Worm (Caenorhabditis elegans) whole organism, L1 larva: ENCODE data around the gene F27B10.1.

Experiments
- C16A3.4 ChIP-seq: fragments of 150-350 bp; optimal IDR thresholded peaks from 2 replicates; lab custom pipeline; 2014; ENCODE audit warnings: missing biosample characterization, missing genetic modification characterization
- C34B4.2 ChIP-seq: sonication (generic microtip); optimal IDR thresholded peaks from 2 replicates; lab custom pipeline; 2017; ENCODE audit warnings: mild to moderate bottlenecking, missing genetic modification characterization, missing compliant biosample characterization
- F16B12.6 ChIP-seq: fragments of 150-350 bp; optimal IDR thresholded peaks from 2 replicates; lab custom pipeline; 2014; ENCODE audit warnings: missing biosample characterization, missing genetic modification characterization
- Y116A8C.19 ChIP-seq: sonication (generic microtip); optimal IDR thresholded peaks from 2 replicates; lab custom pipeline; 2016; ENCODE audit warnings: missing compliant biosample characterization, missing genetic modification characterization, borderline replicate concordance
- alr-1 ChIP-seq: fragments of 200-800 bp; sonication (Bioruptor generic); optimal IDR thresholded peaks from 2 replicates; lab custom pipeline; 2018; ENCODE audit warnings: borderline replicate concordance, mild to moderate bottlenecking, missing genetic modification characterization, missing compliant biosample characterization
- blmp-1 ChIP-seq: fragments of 150-350 bp; optimal IDR thresholded peaks from 2 replicates; lab custom pipeline; 2014; ENCODE audit warnings: missing biosample characterization, missing genetic modification characterization
- ceh-63 ChIP-seq: fragments of 200-800 bp; sonication (Bioruptor generic); optimal IDR thresholded peaks from 2 replicates; lab custom pipeline; 2018; ENCODE audit warnings: mild to moderate bottlenecking, missing genetic modification characterization, missing compliant biosample characterization
- ceh-8 ChIP-seq: fragments of 200-800 bp; sonication (Bioruptor generic); optimal IDR thresholded peaks from 2 replicates; lab custom pipeline; 2018; ENCODE audit warnings: mild to moderate bottlenecking, missing genetic modification characterization, moderate library complexity, missing compliant biosample characterization
- ceh-88 ChIP-seq: fragments of 200-800 bp; sonication (Bioruptor generic); IDR thresholded peaks from 2 replicates; pipeline ENCODE4 v1.3.6; 2022; ENCODE audit warnings: missing genetic modification characterization, missing compliant biosample characterization
- ces-1 ChIP-seq: fragments of 150-350 bp; optimal IDR thresholded peaks from 2 replicates; lab custom pipeline; 2014; ENCODE audit warnings: missing biosample characterization, missing genetic modification reagents, missing genetic modification characterization
- dpl-1 ChIP-seq, 3 experiments: fragments of 150-350 bp in 2 of 3; sonication (generic microtip) in 1 of 3; optimal IDR thresholded peaks; 2 replicates each; lab custom pipeline; 2014 to 2017; ENCODE audit warnings: missing biosample characterization in 3 of 3, missing genetic modification characterization in 3 of 3, missing genetic modification reagents in 3 of 3
- dsc-1 ChIP-seq: sonication (generic microtip); optimal IDR thresholded peaks from 2 replicates; lab custom pipeline; 2016; ENCODE audit warnings: mild to moderate bottlenecking, missing genetic modification characterization, missing compliant biosample characterization
- efl-1 ChIP-seq, 4 experiments: fragments of 150-350 bp; optimal IDR thresholded peaks in 3 of 4; peaks in 1 of 4; 1 replicate in 1 of 4; 2 replicates in 3 of 4; lab custom pipeline; 2014; ENCODE audit warnings: missing biosample characterization in 2 of 4, missing genetic modification characterization in 2 of 4, missing genetic modification reagents in 2 of 4
- egl-13 ChIP-seq: sonication (generic microtip); optimal IDR thresholded peaks from 2 replicates; lab custom pipeline; 2016; ENCODE audit warnings: missing genotype, missing genetic modification reagents, missing genetic modification characterization, missing compliant biosample characterization
- egl-27 ChIP-seq, 2 experiments: fragments of 150-350 bp in 1 of 2; sonication (generic microtip); optimal IDR thresholded peaks; 3 replicates each; lab custom pipeline; 2017 to 2018; ENCODE audit warnings: missing biosample characterization in 2 of 2, missing genetic modification characterization in 2 of 2, missing genetic modification reagents in 2 of 2
- elt-3 ChIP-seq, 6 experiments: fragments of 150-350 bp in 1 of 6; sonication (generic microtip); optimal IDR thresholded peaks; 2 replicates each; lab custom pipeline; 2017 to 2018; ENCODE audit warnings: missing biosample characterization in 6 of 6, missing genetic modification characterization in 6 of 6, inconsistent platforms in 1 of 6
- fkh-10 ChIP-seq: sonication (generic microtip); optimal IDR thresholded peaks from 2 replicates; lab custom pipeline; 2017; ENCODE audit warnings: missing biosample characterization, missing genetic modification reagents, missing genetic modification characterization
- fkh-4 ChIP-seq: sonication (generic microtip); optimal IDR thresholded peaks from 2 replicates; lab custom pipeline; 2016; ENCODE audit warnings: missing compliant biosample characterization, missing genetic modification characterization, borderline replicate concordance
- fkh-8 ChIP-seq: sonication (generic microtip); optimal IDR thresholded peaks from 2 replicates; lab custom pipeline; 2016; ENCODE audit warnings: mild to moderate bottlenecking, missing genetic modification characterization, missing compliant biosample characterization
- grh-1 ChIP-seq: fragments of 200-800 bp; sonication (Bioruptor generic); IDR thresholded peaks from 2 replicates; pipeline ENCODE4 v1.3.6; 2022; ENCODE audit warnings: missing genetic modification reagents, missing genetic modification characterization, missing compliant biosample characterization
- hlh-4 ChIP-seq: sonication (generic microtip); optimal IDR thresholded peaks from 2 replicates; lab custom pipeline; 2016; ENCODE audit warnings: mild to moderate bottlenecking, missing genetic modification characterization, missing compliant biosample characterization
- irx-1 ChIP-seq: sonication (generic microtip); optimal IDR thresholded peaks from 2 replicates; lab custom pipeline; 2016; ENCODE audit warnings: missing genetic modification characterization, missing compliant biosample characterization
- jun-1 ChIP-seq: fragments of 150-350 bp; optimal IDR thresholded peaks from 2 replicates; lab custom pipeline; 2014; ENCODE audit warnings: missing biosample characterization, missing genetic modification reagents, missing genetic modification characterization
- lin-14 ChIP-seq: fragments of 200-800 bp; sonication (Bioruptor generic); optimal IDR thresholded peaks from 2 replicates; lab custom pipeline; 2018; ENCODE audit warnings: mild to moderate bottlenecking, missing genetic modification characterization, moderate library complexity, missing compliant biosample characterization
- lin-15B ChIP-seq: fragments of 150-350 bp; sonication (generic microtip); optimal IDR thresholded peaks from 3 replicates; lab custom pipeline; 2014; ENCODE audit warnings: missing biosample characterization, missing genetic modification characterization
- lin-39 ChIP-seq: fragments of 150-350 bp; optimal IDR thresholded peaks from 2 replicates; lab custom pipeline; 2014; ENCODE audit warnings: missing biosample characterization, missing genetic modification reagents, missing genetic modification characterization
- lir-3 ChIP-seq: sonication (generic microtip); optimal IDR thresholded peaks from 2 replicates; lab custom pipeline; 2016; ENCODE audit warnings: mild to moderate bottlenecking, missing genetic modification characterization, moderate library complexity, missing compliant biosample characterization; ENCODE audit not compliant: poor library complexity
- lsy-2 ChIP-seq, 2 experiments: fragments of 150-350 bp; optimal IDR thresholded peaks; 2 replicates each; lab custom pipeline; 2014; ENCODE audit warnings: missing biosample characterization in 2 of 2, missing genetic modification characterization in 2 of 2
- mab-9 ChIP-seq: fragments of 200-800 bp; sonication (Bioruptor generic); IDR thresholded peaks from 2 replicates; pipeline ENCODE4 v1.3.6; 2022; ENCODE audit warnings: missing genetic modification reagents, missing genetic modification characterization, missing compliant biosample characterization
- mdl-1 ChIP-seq, 2 experiments: fragments of 150-350 bp; optimal IDR thresholded peaks; 2 replicates each; lab custom pipeline; 2014 to 2017; ENCODE audit warnings: missing biosample characterization in 2 of 2, missing genetic modification characterization in 2 of 2, inconsistent platforms in 1 of 2
- nhr-11 ChIP-seq: fragments of 150-350 bp; optimal IDR thresholded peaks from 2 replicates; lab custom pipeline; 2014; ENCODE audit warnings: missing biosample characterization, missing genetic modification characterization
- nhr-12 ChIP-seq: sonication (generic microtip); optimal IDR thresholded peaks from 2 replicates; lab custom pipeline; 2017; ENCODE audit warnings: missing biosample characterization, missing genetic modification characterization
- nhr-20 ChIP-seq: sonication (generic microtip); optimal IDR thresholded peaks from 2 replicates; lab custom pipeline; 2016; ENCODE audit warnings: mild to moderate bottlenecking, missing genetic modification characterization, missing compliant biosample characterization
- nhr-237 ChIP-seq: fragments of 150-350 bp; optimal IDR thresholded peaks from 2 replicates; lab custom pipeline; 2014; ENCODE audit warnings: missing biosample characterization, missing genetic modification characterization
- nhr-28 ChIP-seq: fragments of 150-350 bp; optimal IDR thresholded peaks from 2 replicates; lab custom pipeline; 2014; ENCODE audit warnings: missing biosample characterization, missing genetic modification characterization
- nhr-71 ChIP-seq: sonication (generic microtip); optimal IDR thresholded peaks from 2 replicates; lab custom pipeline; 2016; ENCODE audit warnings: mild to moderate bottlenecking, missing genetic modification characterization, moderate library complexity, missing compliant biosample characterization
- nhr-77 ChIP-seq: fragments of 150-350 bp; optimal IDR thresholded peaks from 2 replicates; lab custom pipeline; 2014; ENCODE audit warnings: missing biosample characterization, missing genetic modification characterization
- nhr-84 ChIP-seq: sonication (generic microtip); optimal IDR thresholded peaks from 2 replicates; lab custom pipeline; 2017; ENCODE audit warnings: missing biosample characterization, missing genetic modification characterization
- nhr-85 ChIP-seq: sonication (generic microtip); peaks from one replicate; lab custom pipeline; 2016; ENCODE audit warnings: missing genetic modification characterization, inconsistent platforms, missing compliant biosample characterization
- pax-3 ChIP-seq: fragments of 200-800 bp; sonication (Bioruptor generic); optimal IDR thresholded peaks from 2 replicates; lab custom pipeline; 2018; ENCODE audit warnings: mild to moderate bottlenecking, missing genetic modification characterization, moderate library complexity, missing compliant biosample characterization
- pqm-1 ChIP-seq: sonication (generic microtip); optimal IDR thresholded peaks from 3 replicates; lab custom pipeline; 2017; ENCODE audit warnings: missing biosample characterization, missing genetic modification characterization
- rnt-1 ChIP-seq: sonication (generic microtip); optimal IDR thresholded peaks from 2 replicates; lab custom pipeline; 2016; ENCODE audit warnings: mild to moderate bottlenecking, missing genetic modification characterization, moderate library complexity, missing compliant biosample characterization
- snu-23 ChIP-seq: sonication (generic microtip); optimal IDR thresholded peaks from 2 replicates; lab custom pipeline; 2016; ENCODE audit warnings: missing genetic modification characterization, missing compliant biosample characterization
- sptf-1 ChIP-seq: fragments of 150-350 bp; optimal IDR thresholded peaks from 2 replicates; lab custom pipeline; 2014; ENCODE audit warnings: missing biosample characterization, missing genetic modification characterization
- swsn-7 ChIP-seq: sonication (generic microtip); optimal IDR thresholded peaks from 2 replicates; lab custom pipeline; 2016; ENCODE audit warnings: missing genetic modification characterization, missing compliant biosample characterization
- tbx-2 ChIP-seq: sonication (generic microtip); optimal IDR thresholded peaks from 2 replicates; lab custom pipeline; 2016; ENCODE audit warnings: missing genetic modification characterization, missing compliant biosample characterization
- unc-130 ChIP-seq: fragments of 150-350 bp; optimal IDR thresholded peaks from 2 replicates; lab custom pipeline; 2017; ENCODE audit warnings: missing biosample characterization, missing genetic modification characterization, inconsistent platforms
- unc-62 ChIP-seq: fragments of 150-350 bp; optimal IDR thresholded peaks from 2 replicates; lab custom pipeline; 2014; ENCODE audit warnings: missing biosample characterization, missing genetic modification reagents, missing genetic modification characterization
- unc-86 ChIP-seq: sonication (generic microtip); optimal IDR thresholded peaks from 2 replicates; lab custom pipeline; 2016; ENCODE audit warnings: missing genetic modification characterization, missing compliant biosample characterization
- unc-98 ChIP-seq: fragments of 200-800 bp; sonication (Bioruptor generic); IDR thresholded peaks from 2 replicates; pipeline ENCODE4 v1.3.6; 2022; ENCODE audit warnings: missing genetic modification characterization, missing compliant biosample characterization
- vab-15 ChIP-seq: sonication (generic microtip); optimal IDR thresholded peaks from 2 replicates; lab custom pipeline; 2017; ENCODE audit warnings: missing genotype, mild to moderate bottlenecking, missing genetic modification characterization, missing compliant biosample characterization
- ztf-11 ChIP-seq, 2 experiments: sonication (generic microtip); optimal IDR thresholded peaks; 2 replicates each; lab custom pipeline; 2016 to 2017; ENCODE audit warnings: missing genetic modification characterization in 2 of 2, missing biosample characterization in 1 of 2, missing compliant biosample characterization in 1 of 2
- ztf-4 ChIP-seq: fragments of 150-350 bp; optimal IDR thresholded peaks from 2 replicates; lab custom pipeline; 2014; ENCODE audit warnings: missing biosample characterization, missing genetic modification characterization

F27B10.1 gene

ce11 chrV:7111276-7111675 is 38.9 kb downstream of the F27B10.1 start:
- TF ChIP-seq lin-15B (tag; lab: Kevin White, UChicago) (no peak), irx-1 (tag; lab: Kevin White, UChicago) (peak; percentile 12), blmp-1 (tag; lab: Kevin White, UChicago) (peak; percentile 22), rnt-1 (no peak), jun-1 (no peak), fkh-10 (GFP tag; lab: Kevin White, UChicago) (peak; percentile 89), ztf-11 (tag; optimal IDR thresholded peaks at IDR 0.05; lab: Kevin White, UChicago) (no peak), nhr-11 (tag; lab: Kevin White, UChicago) (no peak), ceh-88 (GFP tag; lab: Robert Waterston, UW) (no peak), pqm-1 (tag; lab: Kevin White, UChicago) (no peak), ceh-8 (no peak), egl-13 (tag; lab: Kevin White, UChicago) (no peak), fkh-8 (no peak), nhr-237 (tag; lab: Kevin White, UChicago) (no peak), nhr-77 (tag; lab: Kevin White, UChicago) (no peak), ces-1 (GFP tag; lab: Kevin White, UChicago) (peak; percentile 63), unc-130 (tag; lab: Kevin White, UChicago) (no peak), pax-3 (tag; lab: Kevin White, UChicago) (no peak), F16B12.6 (no peak), lin-39 (tag; lab: Kevin White, UChicago) (no peak), mdl-1 (tag; optimal IDR thresholded peaks at IDR 0.05; lab: Kevin White, UChicago) (no peak), nhr-71 (tag; lab: Kevin White, UChicago) (peak; percentile 28), sptf-1 (tag; lab: Kevin White, UChicago) (no peak), ceh-63 (GFP tag; lab: Kevin White, UChicago) (no peak), C34B4.2 (tag; lab: Kevin White, UChicago) (no peak), lin-14 (GFP tag; lab: Kevin White, UChicago) (peak; percentile 79), hlh-4 (tag; lab: Kevin White, UChicago) (no peak), snu-23 (GFP tag; lab: Kevin White, UChicago) (no peak), elt-3 (tag; optimal IDR thresholded peaks at IDR 0.05; lab: Kevin White, UChicago) (no peak), egl-27 (tag; optimal IDR thresholded peaks at IDR 0.05; lab: Kevin White, UChicago) (no peak), unc-86 (tag; lab: Kevin White, UChicago) (no peak), unc-62 (no peak), tbx-2 (tag; lab: Kevin White, UChicago) (no peak), nhr-84 (tag; lab: Kevin White, UChicago) (no peak), efl-1 (optimal IDR thresholded peaks at IDR 0.05; lab: Kevin White, UChicago) (no peak), efl-1 (GFP tag; optimal IDR thresholded peaks at IDR 0.05 in 1 of 2; lab: Kevin White, UChicago) (no peak), nhr-28 (no peak), lsy-2 (tag; optimal IDR thresholded peaks at IDR 0.05; lab: Kevin White, UChicago) (peak in 1 of 2 experiments; percentile 23), grh-1 (GFP tag; lab: Robert Waterston, UW) (no peak), nhr-20 (tag; lab: Kevin White, UChicago) (no peak), fkh-4 (no peak), nhr-85 (tag; lab: Kevin White, UChicago) (no peak), ztf-4 (tag; lab: Kevin White, UChicago) (no peak), dsc-1 (tag; lab: Kevin White, UChicago) (no peak), vab-15 (tag; lab: Kevin White, UChicago) (no peak), lir-3 (no peak), swsn-7 (tag; lab: Kevin White, UChicago) (no peak), unc-98 (GFP tag; lab: Robert Waterston, UW) (no peak), C16A3.4 (no peak), mab-9 (GFP tag; lab: Robert Waterston, UW) (no peak), nhr-12 (tag; lab: Kevin White, UChicago) (no peak), Y116A8C.19 (no peak), alr-1 (tag; lab: Kevin White, UChicago) (no peak), dpl-1 (GFP tag; optimal IDR thresholded peaks at IDR 0.05; lab: Kevin White, UChicago) (no peak)
